Worm (Caenorhabditis elegans): ENCODE data around the gene T21D12.12.

The T21D12.12 gene

ce11 chrIV:264182-264709 is 2.0 kb upstream of the T21D12.12 start, which contains the start of gene pat-6:
pat-6 (minus strand) TSS chrIV:264232.
- no peak for TF ChIP-seq lin-11 (tag; optimal IDR thresholded peaks at IDR 0.05)
- TF ChIP-seq unc-62 (GFP tag; optimal IDR thresholded peaks at IDR 0.05) = no peak
- TF ChIP-seq ZK546.5 (tag; optimal IDR thresholded peaks at IDR 0.05) = no peak
- no peak for TF ChIP-seq peb-1 (tag; optimal IDR thresholded peaks at IDR 0.05)
- TF ChIP-seq C34F6.9 (tag; optimal IDR thresholded peaks at IDR 0.05) = peak; percentile 64
- peak in 1 of 2 experiments; percentile 55 for TF ChIP-seq lsy-2 (tag; optimal IDR thresholded peaks at IDR 0.05)
- TF ChIP-seq unc-39 (tag; optimal IDR thresholded peaks at IDR 0.05) = no peak
- TF ChIP-seq nhr-6 (tag; optimal IDR thresholded peaks at IDR 0.05) = peak; percentile 8
- TF ChIP-seq Y55F3AM.14 (GFP tag; optimal IDR thresholded peaks at IDR 0.05) = no peak
- TF ChIP-seq sem-4 (tag; optimal IDR thresholded peaks at IDR 0.05) = no peak
- TF ChIP-seq elt-3 (tag; optimal IDR thresholded peaks at IDR 0.05) = no peak
- TF ChIP-seq sma-9 (GFP tag; optimal IDR thresholded peaks at IDR 0.05) = no peak
- no peak for TF ChIP-seq sma-9 (tag; optimal IDR thresholded peaks at IDR 0.05)
- TF ChIP-seq sma-3 (GFP tag; optimal IDR thresholded peaks at IDR 0.05) = no peak
- TF ChIP-seq mab-5 (tag; optimal IDR thresholded peaks at IDR 0.05) = no peak
- no peak for TF ChIP-seq crh-2 (tag; optimal IDR thresholded peaks at IDR 0.05)
- no peak for TF ChIP-seq nhr-25 (tag; optimal IDR thresholded peaks at IDR 0.05)
- TF ChIP-seq egl-27 (tag; optimal IDR thresholded peaks at IDR 0.05) = no peak
- TF ChIP-seq ceh-16 (tag; optimal IDR thresholded peaks at IDR 0.05) = no peak
- no peak for TF ChIP-seq alr-1 (tag; optimal IDR thresholded peaks at IDR 0.05)
- TF ChIP-seq nhr-77 (tag; optimal IDR thresholded peaks at IDR 0.05) = no peak
- TF ChIP-seq elt-1 (tag; optimal IDR thresholded peaks at IDR 0.05) = no peak
- no peak for TF ChIP-seq ztf-4 (tag; optimal IDR thresholded peaks at IDR 0.05)
- no peak for TF ChIP-seq mdl-1 (tag; optimal IDR thresholded peaks at IDR 0.05)
- no peak for TF ChIP-seq ztf-11 (tag; optimal IDR thresholded peaks at IDR 0.05)
- no peak for TF ChIP-seq nhr-11 (tag; optimal IDR thresholded peaks at IDR 0.05)
- TF ChIP-seq lin-39 (tag; optimal IDR thresholded peaks at IDR 0.05) = no peak
- no peak for TF ChIP-seq ztf-1 (GFP tag; conservative IDR thresholded peaks at IDR 0.05)
- TF ChIP-seq fos-1 (tag; optimal IDR thresholded peaks at IDR 0.05) = no peak
- TF ChIP-seq mbf-1 (tag; optimal IDR thresholded peaks at IDR 0.05) = no peak
- TF ChIP-seq unc-55 (GFP tag; optimal IDR thresholded peaks at IDR 0.05) = peak; percentile 56
- TF ChIP-seq dmd-4 (tag; optimal IDR thresholded peaks at IDR 0.05) = no peak
- no peak for TF ChIP-seq blmp-1 (tag; optimal IDR thresholded peaks at IDR 0.05; ENCODE audit: insufficient read depth)
- TF ChIP-seq lin-13 (GFP tag; optimal IDR thresholded peaks at IDR 0.05) = peak; percentile 17

ce11 chrIV:269107-269506 is 2.9 kb downstream of the T21D12.12 start, which contains the start of gene T21D12.11:
T21D12.11 (plus strand) TSS chrIV:269407.
- no peak for TF ChIP-seq fos-1 (tag; optimal IDR thresholded peaks at IDR 0.05)
- no peak for TF ChIP-seq mbf-1 (tag; optimal IDR thresholded peaks at IDR 0.05)
- TF ChIP-seq nhr-77 (tag; optimal IDR thresholded peaks at IDR 0.05) = no peak
- TF ChIP-seq snpc-4 (tag; optimal IDR thresholded peaks at IDR 0.05) = no peak
- TF ChIP-seq gmeb-1 (tag; optimal IDR thresholded peaks at IDR 0.05) = no peak
- no peak for TF ChIP-seq ztf-11 (tag; optimal IDR thresholded peaks at IDR 0.05)

- TF ChIP-seq F13H6.1 (tag; optimal IDR thresholded peaks at IDR 0.05) (no peak), mbf-1 (tag; optimal IDR thresholded peaks at IDR 0.05) (no peak), zag-1 (tag; optimal IDR thresholded peaks at IDR 0.05) (no peak), unc-39 (tag; optimal IDR thresholded peaks at IDR 0.05) (no peak), gmeb-1 (tag; optimal IDR thresholded peaks at IDR 0.05) (no peak), mab-5 (tag; optimal IDR thresholded peaks at IDR 0.05) (no peak), nhr-25 (tag; optimal IDR thresholded peaks at IDR 0.05) (no peak), lin-11 (tag; optimal IDR thresholded peaks at IDR 0.05) (no peak), fos-1 (tag; optimal IDR thresholded peaks at IDR 0.05) (no peak), crh-2 (tag; optimal IDR thresholded peaks at IDR 0.05) (no peak), snpc-4 (tag; optimal IDR thresholded peaks at IDR 0.05) (no peak), unc-55 (GFP tag; optimal IDR thresholded peaks at IDR 0.05) (no peak), nhr-23 (tag; optimal IDR thresholded peaks at IDR 0.05) (no peak)
These were observed 7.1 kb downstream of the T21D12.12 start, which contains the start of gene srh-282 for ce11 chrIV:273299-273698. srh-282 (minus strand) TSS chrIV:273399.
